Fruit fly (Drosophila melanogaster): ENCODE results near the gene Adgf-C.
A peak's percentile ranks its signal among the peaks of the same experiment; 100 is the strongest.

Adgf-C gene

dm6 chr3R:13706457-13706856, at the start of gene Adgf-C:
Gene Adgf-C (plus strand): TSS chr3R:13706757.
- TF ChIP-seq Blimp-1 (GFP tag; optimal IDR thresholded peaks at IDR 0.05), result no peak
- no peak for TF ChIP-seq Sox14 (GFP tag; optimal IDR thresholded peaks at IDR 0.05)
- no peak for TF ChIP-seq CG10669 (GFP tag; optimal IDR thresholded peaks at IDR 0.05)
- TF ChIP-seq Hr38 (GFP tag; optimal IDR thresholded peaks at IDR 0.05), result no peak
- no peak for TF ChIP-seq spab (GFP tag; optimal IDR thresholded peaks at IDR 0.05)
- no peak for TF ChIP-seq Sox15 (GFP tag; optimal IDR thresholded peaks at IDR 0.05)
- no peak for TF ChIP-seq CG1621 (tag; optimal IDR thresholded peaks at IDR 0.05)
- TF ChIP-seq svp (GFP tag), result no peak
- no peak for TF ChIP-seq eg (GFP tag; IDR thresholded peaks at IDR 0.05)
- no peak for TF ChIP-seq net (GFP tag; optimal IDR thresholded peaks at IDR 0.05)
- no peak for TF ChIP-seq CG31627 (GFP tag; optimal IDR thresholded peaks at IDR 0.05)
- TF ChIP-seq lz (GFP tag; optimal IDR thresholded peaks at IDR 0.05), result no peak
- TF ChIP-seq Lpt (GFP tag; optimal IDR thresholded peaks at IDR 0.05), result no peak
- TF ChIP-seq CG34406 (GFP tag; optimal IDR thresholded peaks at IDR 0.05), result no peak
- no peak for TF ChIP-seq CG8632 (GFP tag; optimal IDR thresholded peaks at IDR 0.05)

DNA sequence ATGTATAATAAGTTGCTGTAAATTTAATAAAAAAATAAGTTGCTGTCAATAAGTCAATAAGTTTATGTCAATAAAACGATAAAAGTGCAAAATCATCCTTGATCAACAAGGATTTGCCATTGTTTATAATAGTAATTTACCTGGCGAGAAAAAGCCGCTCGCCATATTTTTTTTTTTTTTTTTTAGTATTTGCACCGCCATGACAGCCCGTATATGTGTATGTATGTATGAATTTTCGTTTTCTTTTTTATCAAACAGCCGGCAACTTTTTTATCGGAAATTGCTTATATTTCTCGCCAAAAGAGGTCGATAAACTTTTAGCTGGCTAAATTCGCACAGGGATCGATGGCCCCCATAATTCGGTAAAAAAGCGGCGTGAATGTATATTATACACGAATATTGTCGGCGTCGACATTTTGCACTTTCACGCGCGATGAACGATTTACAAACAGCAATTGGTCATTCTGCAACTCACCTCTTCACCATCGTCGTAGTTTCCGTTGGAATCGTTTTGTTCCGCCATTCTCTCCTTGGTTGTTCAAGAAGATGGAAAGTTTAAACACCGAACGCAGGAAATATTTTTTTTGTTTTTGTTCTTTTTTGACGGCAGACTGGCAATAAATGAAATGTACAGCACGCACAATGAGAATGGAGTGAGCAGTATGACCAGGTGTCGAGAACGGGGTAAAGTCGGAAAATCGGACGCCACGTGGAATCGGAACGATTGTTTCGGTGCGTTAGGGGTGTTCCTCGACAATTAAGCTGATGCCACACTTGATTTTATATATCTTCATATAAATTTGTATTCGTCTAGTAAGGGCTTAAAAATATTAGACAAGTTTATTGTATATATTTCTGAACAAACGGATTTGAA, 46.5 kb upstream of the Adgf-C start, which contains the start of gene Hrb87F:
Gene Hrb87F, minus strand, starts transcription at position 667 of the 874 bp plus-strand sequence.
- TF ChIP-seq CG9139 (GFP tag; optimal IDR thresholded peaks at IDR 0.05) (peak; percentile 52), eg (GFP tag; IDR thresholded peaks at IDR 0.05) (peak; percentile 23), dsx (GFP tag; optimal IDR thresholded peaks at IDR 0.05; ENCODE audit: poor library complexity, severe bottlenecking) (peak; percentile 26), CG6808 (GFP tag; optimal IDR thresholded peaks at IDR 0.05) (peak; percentile 55), dac (GFP tag; optimal IDR thresholded peaks at IDR 0.05) (no peak), CG6854 (GFP tag; optimal IDR thresholded peaks at IDR 0.05) (peak; percentile 79), Hr4 (GFP tag; optimal IDR thresholded peaks at IDR 0.05) (no peak), esn (GFP tag; optimal IDR thresholded peaks at IDR 0.05) (no peak), CG6163 (GFP tag; IDR thresholded peaks at IDR 0.05) (peak; percentile 7; the same call in 2 of the 3 replicates), achi (GFP tag; optimal IDR thresholded peaks at IDR 0.05) (no peak), lz (GFP tag; optimal IDR thresholded peaks at IDR 0.05) (peak; percentile 10), Ets96B (tag; optimal IDR thresholded peaks at IDR 0.05) (peak; percentile 1), ss (GFP tag; optimal IDR thresholded peaks at IDR 0.05) (peak; percentile 54 to 56), vri (GFP tag; optimal IDR thresholded peaks at IDR 0.05) (peak; percentile 33)

dm6 chr3R:13660924-13661659, 45.5 kb upstream of the Adgf-C start, which contains the start of gene B52:
Gene B52 (plus strand): TSS chr3R:13661311.
- TF ChIP-seq Blimp-1 (GFP tag; optimal IDR thresholded peaks at IDR 0.05) (peak; percentile 94), esn (GFP tag; optimal IDR thresholded peaks at IDR 0.05) (peak; percentile 75), Lpt (GFP tag; optimal IDR thresholded peaks at IDR 0.05) (no peak), CG8119 (GFP tag; IDR thresholded peaks at IDR 0.05) (no peak), Ets21C (GFP tag; optimal IDR thresholded peaks at IDR 0.05) (peak; percentile 11), CG7368 (GFP tag; optimal IDR thresholded peaks at IDR 0.05) (peak; percentile 52), CG3919 (GFP tag; optimal IDR thresholded peaks at IDR 0.05) (peak; percentile 69), CG6808 (GFP tag; optimal IDR thresholded peaks at IDR 0.05) (peak; percentile 66), dac (GFP tag; optimal IDR thresholded peaks at IDR 0.05) (no peak), Smox (GFP tag; optimal IDR thresholded peaks at IDR 0.05) (no peak), fkh (GFP tag; optimal IDR thresholded peaks at IDR 0.05) (no peak), CG8632 (GFP tag; optimal IDR thresholded peaks at IDR 0.05) (peak; percentile 58), CG9139 (GFP tag; optimal IDR thresholded peaks at IDR 0.05) (peak; percentile 59), CG6854 (GFP tag; optimal IDR thresholded peaks at IDR 0.05) (peak; percentile 83), CG15336 (GFP tag; IDR thresholded peaks at IDR 0.05) (peak; percentile 44; the same call in 1 of the 2 replicates), CG11762 (GFP tag; optimal IDR thresholded peaks at IDR 0.05; ENCODE audit: insufficient read depth) (no peak), Sox15 (GFP tag; optimal IDR thresholded peaks at IDR 0.05) (peak; percentile 26), CG16779 (tag; optimal IDR thresholded peaks at IDR 0.05) (peak; percentile 66), salr (GFP tag; optimal IDR thresholded peaks at IDR 0.05) (peak; percentile 30 to 44), Hr4 (GFP tag; optimal IDR thresholded peaks at IDR 0.05) (peak; percentile 22), vri (GFP tag; optimal IDR thresholded peaks at IDR 0.05) (peak; percentile 77), CG3032 (tag; optimal IDR thresholded peaks at IDR 0.05) (peak; percentile 7), achi (GFP tag; optimal IDR thresholded peaks at IDR 0.05) (peak; percentile 99), Hr38 (GFP tag; optimal IDR thresholded peaks at IDR 0.05) (no peak), Ets96B (tag; optimal IDR thresholded peaks at IDR 0.05) (peak; percentile 3), CG4318 (GFP tag; optimal IDR thresholded peaks at IDR 0.05) (no peak), dsx (GFP tag; optimal IDR thresholded peaks at IDR 0.05; ENCODE audit: poor library complexity, severe bottlenecking) (no peak), spab (GFP tag; optimal IDR thresholded peaks at IDR 0.05) (no peak), acj6 (GFP tag; optimal IDR thresholded peaks at IDR 0.05) (peak; percentile 55), cyc (GFP tag; optimal IDR thresholded peaks at IDR 0.05) (peak; percentile 53)
